Worm (Caenorhabditis elegans): Measurements from ENCODE around the gene nhr-94.

Gene nhr-94

ce11 chrV:7641718-7642117 is 44.4 kb downstream of the nhr-94 start:
- TF ChIP-seq B0019.2 (GFP tag; conservative IDR thresholded peaks at IDR 0.05) (no peak), hlh-12 (tag; optimal IDR thresholded peaks at IDR 0.05) (no peak), lsy-27 (tag; optimal IDR thresholded peaks at IDR 0.05; ENCODE audit: borderline replicate concordance, insufficient read depth) (no peak), pbrm-1 (GFP tag; IDR thresholded peaks at IDR 0.05) (no peak)

- TF ChIP-seq aptf-2 (GFP tag; conservative IDR thresholded peaks at IDR 0.05) (no peak), F52B5.7 (tag; optimal IDR thresholded peaks at IDR 0.05) (no peak)
Observed at ce11 chrV:7639787-7640186, 46.3 kb downstream of the nhr-94 start, which contains the start of gene F07C4.10. Gene F07C4.10, minus strand, starts transcription at chrV:7639887.

- TF ChIP-seq ceh-100 (GFP tag; IDR thresholded peaks at IDR 0.05) (no peak), somi-1 (GFP tag; optimal IDR thresholded peaks at IDR 0.05) (no peak), F37B4.10 (GFP tag; IDR thresholded peaks at IDR 0.05) (no peak), dpff-1 (tag; optimal IDR thresholded peaks at IDR 0.05) (no peak), F39B2.1 (GFP tag; IDR thresholded peaks at IDR 0.05) (no peak), lin-35 (GFP tag; optimal IDR thresholded peaks at IDR 0.05) (no peak), Y53G8AR.9 (GFP tag; conservative IDR thresholded peaks at IDR 0.05) (no peak), F55B11.4 (tag; optimal IDR thresholded peaks at IDR 0.05; ENCODE audit: borderline replicate concordance, insufficient read depth) (no peak), pbrm-1 (GFP tag; IDR thresholded peaks at IDR 0.05) (no peak), sea-2 (GFP tag; IDR thresholded peaks at IDR 0.05) (no peak), egl-44 (GFP tag; IDR thresholded peaks at IDR 0.05) (no peak), ztf-26 (tag; optimal IDR thresholded peaks at IDR 0.05) (no peak), F22D6.2 (tag; optimal IDR thresholded peaks at IDR 0.05) (no peak), nfyb-1 (GFP tag; IDR thresholded peaks at IDR 0.05) (no peak), snpc-3.4 (tag; optimal IDR thresholded peaks at IDR 0.05) (no peak)
Observed at ce11 chrV:7639356-7639755, 46.8 kb downstream of the nhr-94 start.

ce11 chrV:7637801-7638200 is 48.3 kb downstream of the nhr-94 start, which contains the start of gene clec-45:
Gene clec-45, plus strand, starts transcription at chrV:7638101.
- TF ChIP-seq akir-1 (GFP tag; optimal IDR thresholded peaks at IDR 0.05) (no peak), Y95B8A.8 (GFP tag; IDR thresholded peaks at IDR 0.05) (no peak), gei-17 (GFP tag; optimal IDR thresholded peaks at IDR 0.05) (no peak), Y53G8AR.9 (GFP tag; conservative IDR thresholded peaks at IDR 0.05) (no peak), zfh-2 (GFP tag; conservative IDR thresholded peaks at IDR 0.05) (no peak), tbp1 (GFP tag; optimal IDR thresholded peaks at IDR 0.05) (no peak)

ce11 chrV:7635469-7635868 is 50.7 kb downstream of the nhr-94 start, which contains the start of gene srd-29:
Gene srd-29, plus strand, starts transcription at chrV:7635769.
- TF ChIP-seq ztf-25 (GFP tag; IDR thresholded peaks at IDR 0.05): no peak
- no peak for TF ChIP-seq zim-3 (tag; optimal IDR thresholded peaks at IDR 0.05)
- no peak for TF ChIP-seq xnd-1 (tag; optimal IDR thresholded peaks at IDR 0.05)
- no peak for TF ChIP-seq chd-7 (tag; optimal IDR thresholded peaks at IDR 0.05)
- TF ChIP-seq dpff-1 (tag; optimal IDR thresholded peaks at IDR 0.05): no peak
- no peak for TF ChIP-seq F37B4.10 (GFP tag; IDR thresholded peaks at IDR 0.05)
- TF ChIP-seq egrh-3 (GFP tag; IDR thresholded peaks at IDR 0.05): no peak
- no peak for TF ChIP-seq ztf-26 (tag; optimal IDR thresholded peaks at IDR 0.05)
- no peak for TF ChIP-seq ekl-4 (GFP tag; IDR thresholded peaks at IDR 0.05)
- no peak for TF ChIP-seq nhr-120 (GFP tag; IDR thresholded peaks at IDR 0.05)
- TF ChIP-seq Y53F4B.3 (GFP tag; IDR thresholded peaks at IDR 0.05): no peak
- no peak for TF ChIP-seq aptf-2 (GFP tag; conservative IDR thresholded peaks at IDR 0.05)
- TF ChIP-seq nhr-27 (tag; optimal IDR thresholded peaks at IDR 0.05): no peak
- TF ChIP-seq lag-1 (GFP tag; IDR thresholded peaks at IDR 0.05): no peak
- TF ChIP-seq gei-17 (GFP tag; optimal IDR thresholded peaks at IDR 0.05): no peak
- no peak for TF ChIP-seq lin-54 (GFP tag; optimal IDR thresholded peaks at IDR 0.05)
- no peak for TF ChIP-seq ceh-27 (GFP tag; optimal IDR thresholded peaks at IDR 0.05)

Measured in whole organism, young adult.